Fruit fly (Drosophila melanogaster) whole organism, prepupa: Measurements from ENCODE around the gene CG8100.

Experiments used
- CG11294 ChIP-seq: fragments of 200-800 bp; sonication (Bioruptor generic); IDR thresholded peaks from 2 replicates; pipeline ENCODE4 v1.3.6; 2022; ENCODE audit warnings: missing biosample characterization, missing genetic modification characterization
- CG15336 ChIP-seq: fragments of 200-800 bp; sonication (Bioruptor generic); IDR thresholded peaks from 2 replicates; pipeline ENCODE4 v1.3.6; 2022; ENCODE audit warnings: missing biosample characterization, missing genetic modification characterization
- CG16779 ChIP-seq: fragments of 200-800 bp; sonication (Bioruptor generic); optimal IDR thresholded peaks from 3 replicates; lab custom pipeline; 2017; ENCODE audit warnings: missing biosample characterization, mild to moderate bottlenecking, missing genetic modification characterization
- CG31627 ChIP-seq: fragments of 200-800 bp; sonication (Bioruptor generic); optimal IDR thresholded peaks from 3 replicates; lab custom pipeline; 2016; ENCODE audit warnings: missing biosample characterization, missing genetic modification characterization
- CG6808 ChIP-seq: fragments of 200-800 bp; sonication (Bioruptor generic); optimal IDR thresholded peaks from 3 replicates; lab custom pipeline; 2017; ENCODE audit warnings: missing biosample characterization, missing genetic modification characterization, mild to moderate bottlenecking, moderate library complexity, missing genetic modification reagents
- CG7368 ChIP-seq: fragments of 200-800 bp; sonication (Bioruptor generic); optimal IDR thresholded peaks from 3 replicates; lab custom pipeline; 2016; ENCODE audit warnings: missing biosample characterization, missing genetic modification characterization
- Eip78C ChIP-seq: fragments of 200-800 bp; sonication (Bioruptor generic); peaks from one replicate; lab custom pipeline; 2016; ENCODE audit warnings: missing biosample characterization, missing genetic modification characterization
- Eip93F ChIP-seq: fragments of 200-800 bp; sonication (Bioruptor generic); optimal IDR thresholded peaks from 2 replicates; lab custom pipeline; 2016; ENCODE audit warnings: missing biosample characterization, mild to moderate bottlenecking, missing genetic modification characterization
- Smox ChIP-seq: fragments of 200-800 bp; sonication (Bioruptor generic); optimal IDR thresholded peaks from 3 replicates; lab custom pipeline; 2016; ENCODE audit warnings: missing biosample characterization, missing genetic modification characterization
- achi ChIP-seq: fragments of 200-800 bp; sonication (Bioruptor generic); optimal IDR thresholded peaks from 3 replicates; lab custom pipeline; 2016; ENCODE audit warnings: missing biosample characterization, missing genetic modification characterization
- esn ChIP-seq: fragments of 200-800 bp; sonication (Bioruptor generic); optimal IDR thresholded peaks from 2 replicates; lab custom pipeline; 2016; ENCODE audit warnings: missing biosample characterization, mild to moderate bottlenecking, missing genetic modification characterization, moderate library complexity
- pdm3 ChIP-seq: fragments of 200-800 bp; sonication (Bioruptor generic); optimal IDR thresholded peaks from 3 replicates; lab custom pipeline; 2016; ENCODE audit warnings: missing biosample characterization, missing genetic modification characterization
- spab ChIP-seq: fragments of 200-800 bp; sonication (Bioruptor generic); optimal IDR thresholded peaks from 2 replicates; lab custom pipeline; 2017; ENCODE audit warnings: missing biosample characterization, mild to moderate bottlenecking, missing genetic modification characterization, missing genetic modification reagents
- ss ChIP-seq, 2 experiments: fragments of 200-800 bp; sonication (Bioruptor generic); optimal IDR thresholded peaks; 2 replicates in 1 of 2; 3 replicates in 1 of 2; lab custom pipeline; 2017 to 2018; ENCODE audit warnings: mild to moderate bottlenecking in 2 of 2, missing biosample characterization in 2 of 2, missing genetic modification characterization in 2 of 2, moderate library complexity in 1 of 2

- TF ChIP-seq ss (GFP tag; optimal IDR thresholded peaks at IDR 0.05; lab: Kevin White, UChicago) (no peak), CG31627 (GFP tag; lab: Kevin White, UChicago) (no peak), Smox (GFP tag; lab: Kevin White, UChicago) (no peak), CG6808 (GFP tag; lab: Kevin White, UChicago) (no peak), spab (no peak), CG15336 (GFP tag; lab: Robert Waterston, UW) (no peak), CG16779 (tag; lab: Kevin White, UChicago) (no peak), CG7368 (GFP tag; lab: Kevin White, UChicago) (no peak), achi (GFP tag; lab: Kevin White, UChicago) (no peak), Eip78C (no peak), CG11294 (GFP tag; lab: Robert Waterston, UW) (no peak), Eip93F (GFP tag; lab: Kevin White, UChicago) (no peak), esn (GFP tag; lab: Kevin White, UChicago) (no peak), pdm3 (GFP tag; lab: Kevin White, UChicago) (no peak)
These were observed 30.7 kb downstream of the CG8100 start for dm6 chr3L:14114084-14114483.
